Fruit fly (Drosophila melanogaster): ENCODE data around the gene Prosbeta6.
A peak's percentile ranks its signal among the peaks of the same experiment; 100 is the strongest.

The Prosbeta6 gene

dm6 chr3L:16651127-16651526 lies 40.9 kb upstream of the Prosbeta6 start:
- TF ChIP-seq dmrt93B (GFP tag; optimal IDR thresholded peaks at IDR 0.05) (no peak), Dif (GFP tag; optimal IDR thresholded peaks at IDR 0.05; ENCODE audit: partially characterized antibody) (peak; percentile 5)

dm6 chr3L:16650078-16650477 lies 39.9 kb upstream of the Prosbeta6 start:
- TF ChIP-seq sv (GFP tag; optimal IDR thresholded peaks at IDR 0.05) (no peak), CG32264 (GFP tag; optimal IDR thresholded peaks at IDR 0.05) (no peak), Jra (GFP tag; optimal IDR thresholded peaks at IDR 0.05) (no peak), Dif (GFP tag; optimal IDR thresholded peaks at IDR 0.05; ENCODE audit: partially characterized antibody) (no peak), Sp1 (GFP tag; optimal IDR thresholded peaks at IDR 0.05) (no peak), Rel (GFP tag; optimal IDR thresholded peaks at IDR 0.05) (no peak), Rel (tag; optimal IDR thresholded peaks at IDR 0.05) (no peak), foxo (GFP tag; optimal IDR thresholded peaks at IDR 0.05) (no peak), psq (GFP tag; optimal IDR thresholded peaks at IDR 0.05) (no peak), CrebA (GFP tag; optimal IDR thresholded peaks at IDR 0.05; ENCODE audit: borderline replicate concordance) (no peak), pan (optimal IDR thresholded peaks at IDR 0.05) (no peak), dl (GFP tag; optimal IDR thresholded peaks at IDR 0.05; ENCODE audit: insufficient read depth in 1 of 2, partially characterized antibody in 2 of 2) (no peak), Hr78 (GFP tag; optimal IDR thresholded peaks at IDR 0.05) (no peak), GATAd (GFP tag; optimal IDR thresholded peaks at IDR 0.05) (no peak), CG9705 (GFP tag; optimal IDR thresholded peaks at IDR 0.05) (no peak), br (GFP tag; optimal IDR thresholded peaks at IDR 0.05) (no peak)

- TF ChIP-seq jim (GFP tag; optimal IDR thresholded peaks at IDR 0.05) (peak; percentile 18), sage (GFP tag; optimal IDR thresholded peaks at IDR 0.05) (no peak), lola (GFP tag; optimal IDR thresholded peaks at IDR 0.05) (no peak), Sp1 (GFP tag; optimal IDR thresholded peaks at IDR 0.05) (peak; percentile 60), woc (GFP tag; optimal IDR thresholded peaks at IDR 0.05) (peak; percentile 28), Hnf4 (GFP tag; optimal IDR thresholded peaks at IDR 0.05) (peak; percentile 93), br (GFP tag; optimal IDR thresholded peaks at IDR 0.05) (peak; percentile 59), Abd-B (GFP tag; optimal IDR thresholded peaks at IDR 0.05) (no peak), pan (optimal IDR thresholded peaks at IDR 0.05) (no peak), usp (GFP tag; optimal IDR thresholded peaks at IDR 0.05) (no peak), HLH106 (tag; optimal IDR thresholded peaks at IDR 0.05) (peak; percentile 46), Myc (optimal IDR thresholded peaks at IDR 0.05) (peak; percentile 40), ey (GFP tag; optimal IDR thresholded peaks at IDR 0.05) (peak; percentile 53), OdsH (GFP tag; optimal IDR thresholded peaks at IDR 0.05) (peak; percentile 58), dmrt93B (GFP tag; optimal IDR thresholded peaks at IDR 0.05) (peak; percentile 24), rgr (GFP tag; optimal IDR thresholded peaks at IDR 0.05) (peak; percentile 80), fru (GFP tag; optimal IDR thresholded peaks at IDR 0.05) (peak; percentile 72), CG32264 (GFP tag; optimal IDR thresholded peaks at IDR 0.05) (no peak), CG9705 (GFP tag; optimal IDR thresholded peaks at IDR 0.05) (peak; percentile 51), Hr78 (GFP tag; optimal IDR thresholded peaks at IDR 0.05) (no peak), Dfd (GFP tag; optimal IDR thresholded peaks at IDR 0.05) (no peak), Vsx2 (GFP tag; optimal IDR thresholded peaks at IDR 0.05; ENCODE audit: partially characterized antibody) (no peak), brk (GFP tag; optimal IDR thresholded peaks at IDR 0.05) (peak; percentile 22), Hr83 (GFP tag; optimal IDR thresholded peaks at IDR 0.05; ENCODE audit: poor library complexity, severe bottlenecking) (peak; percentile 78), Mio (GFP tag; optimal IDR thresholded peaks at IDR 0.05) (peak; percentile 30), GATAd (GFP tag; optimal IDR thresholded peaks at IDR 0.05) (no peak), N (GFP tag; optimal IDR thresholded peaks at IDR 0.05) (no peak), dl (GFP tag; optimal IDR thresholded peaks at IDR 0.05; ENCODE audit: insufficient read depth in 1 of 2, partially characterized antibody in 2 of 2) (peak in 1 of 2 experiments; percentile 51), Rel (GFP tag; optimal IDR thresholded peaks at IDR 0.05) (no peak), Rel (tag; optimal IDR thresholded peaks at IDR 0.05) (peak; percentile 51), h (GFP tag; optimal IDR thresholded peaks at IDR 0.05) (peak; percentile 86), sv (GFP tag; optimal IDR thresholded peaks at IDR 0.05) (peak; percentile 27), foxo (GFP tag; optimal IDR thresholded peaks at IDR 0.05) (peak in 1 of 2 experiments; percentile 78), CrebA (GFP tag; optimal IDR thresholded peaks at IDR 0.05; ENCODE audit: borderline replicate concordance) (no peak), psq (GFP tag; optimal IDR thresholded peaks at IDR 0.05) (peak; percentile 39), tai (GFP tag; optimal IDR thresholded peaks at IDR 0.05) (peak; percentile 60), dsf (GFP tag; optimal IDR thresholded peaks at IDR 0.05; ENCODE audit: borderline replicate concordance) (peak; percentile 1), Jra (GFP tag; optimal IDR thresholded peaks at IDR 0.05) (peak; percentile 86), Dif (GFP tag; optimal IDR thresholded peaks at IDR 0.05; ENCODE audit: partially characterized antibody) (no peak)
These were observed 37.4 kb upstream of the Prosbeta6 start, which contains the start of gene Abl for dm6 chr3L:16647578-16648113. TSS of gene Abl (minus strand) at chr3L:16647882.

Data from whole organism, wandering third instar larva.